Worm (Caenorhabditis elegans): ENCODE measurements around the gene kcc-3.

Gene kcc-3

ce11 chrII:7390335-7390734 is 43.7 kb downstream of the kcc-3 start:
- TF ChIP-seq nhr-23 (tag; optimal IDR thresholded peaks at IDR 0.05): peak; percentile 15
- no peak for TF ChIP-seq fkh-2 (tag; optimal IDR thresholded peaks at IDR 0.05)
- peak; percentile 23 for TF ChIP-seq nhr-25 (tag; optimal IDR thresholded peaks at IDR 0.05)
- peak; percentile 30 for TF ChIP-seq nhr-43 (tag; optimal IDR thresholded peaks at IDR 0.05; ENCODE audit: poor library complexity, severe bottlenecking)

ce11 chrII:7385442-7385841 is 48.6 kb downstream of the kcc-3 start, which contains the start of gene sre-3:
Gene sre-3, plus strand, starts transcription at chrII:7385742.
- TF ChIP-seq nhr-77 (tag; optimal IDR thresholded peaks at IDR 0.05) (no peak), elt-1 (tag; optimal IDR thresholded peaks at IDR 0.05) (no peak), ama-1 (optimal IDR thresholded peaks at IDR 0.05) (no peak)

- TF ChIP-seq fkh-10 (GFP tag; optimal IDR thresholded peaks at IDR 0.05): no peak
- peak; percentile 66 for TF ChIP-seq elt-2 (tag; optimal IDR thresholded peaks at IDR 0.05)
- TF ChIP-seq pha-4 (tag; optimal IDR thresholded peaks at IDR 0.05): peak; percentile 55
Measured at ce11 chrII:7381947-7382346, 52.1 kb downstream of the kcc-3 start.

- no peak for TF ChIP-seq nhr-237 (tag; optimal IDR thresholded peaks at IDR 0.05)
- no peak for TF ChIP-seq hmg-11 (tag; optimal IDR thresholded peaks at IDR 0.05)
- no peak for TF ChIP-seq ama-1 (optimal IDR thresholded peaks at IDR 0.05)
- TF ChIP-seq lin-39 (tag; optimal IDR thresholded peaks at IDR 0.05): no peak
- TF ChIP-seq tbx-2 (tag; optimal IDR thresholded peaks at IDR 0.05): no peak
- no peak for TF ChIP-seq fos-1 (tag; optimal IDR thresholded peaks at IDR 0.05)
- TF ChIP-seq sea-2 (GFP tag; optimal IDR thresholded peaks at IDR 0.05): no peak
- TF ChIP-seq unc-39 (tag; optimal IDR thresholded peaks at IDR 0.05): no peak
- no peak for TF ChIP-seq elt-2 (tag; optimal IDR thresholded peaks at IDR 0.05)
- no peak for TF ChIP-seq pha-4 (tag; optimal IDR thresholded peaks at IDR 0.05)
- no peak for TF ChIP-seq nhr-77 (tag; optimal IDR thresholded peaks at IDR 0.05)
- no peak for TF ChIP-seq aly-2 (tag; optimal IDR thresholded peaks at IDR 0.05)
- TF ChIP-seq nhr-12 (tag; optimal IDR thresholded peaks at IDR 0.05): no peak
- no peak for TF ChIP-seq nhr-67 (tag; optimal IDR thresholded peaks at IDR 0.05)
- no peak for TF ChIP-seq ztf-4 (tag; optimal IDR thresholded peaks at IDR 0.05)
- no peak for TF ChIP-seq mdl-1 (tag; optimal IDR thresholded peaks at IDR 0.05)
- TF ChIP-seq jun-1 (tag; optimal IDR thresholded peaks at IDR 0.05): no peak
- no peak for TF ChIP-seq skn-1 (tag; optimal IDR thresholded peaks at IDR 0.05)
- no peak for TF ChIP-seq nfya-1 (tag; optimal IDR thresholded peaks at IDR 0.05; ENCODE audit: insufficient read depth)
Measured at ce11 chrII:7381142-7381611, 52.9 kb downstream of the kcc-3 start, which contains the start of gene C07D10.5. Gene C07D10.5, plus strand, starts transcription at chrII:7381561.

- TF ChIP-seq fkh-10 (GFP tag; optimal IDR thresholded peaks at IDR 0.05): no peak
- no peak for TF ChIP-seq unc-39 (tag; optimal IDR thresholded peaks at IDR 0.05)
- no peak for TF ChIP-seq jun-1 (tag; optimal IDR thresholded peaks at IDR 0.05)
- TF ChIP-seq ceh-9 (tag; optimal IDR thresholded peaks at IDR 0.05): no peak
- no peak for TF ChIP-seq tbx-2 (tag; optimal IDR thresholded peaks at IDR 0.05)
- no peak for TF ChIP-seq nhr-25 (tag; optimal IDR thresholded peaks at IDR 0.05)
- no peak for TF ChIP-seq unc-62 (GFP tag; optimal IDR thresholded peaks at IDR 0.05)
- no peak for TF ChIP-seq aly-2 (tag; optimal IDR thresholded peaks at IDR 0.05)
- TF ChIP-seq nhr-237 (tag; optimal IDR thresholded peaks at IDR 0.05): no peak
- TF ChIP-seq zag-1 (tag; optimal IDR thresholded peaks at IDR 0.05): no peak
- no peak for TF ChIP-seq fos-1 (tag; optimal IDR thresholded peaks at IDR 0.05)
- TF ChIP-seq nhr-43 (tag; optimal IDR thresholded peaks at IDR 0.05; ENCODE audit: poor library complexity, severe bottlenecking): no peak
- no peak for TF ChIP-seq hmg-11 (tag; optimal IDR thresholded peaks at IDR 0.05)
Measured at ce11 chrII:7379021-7379420, 55.1 kb downstream of the kcc-3 start, which contains the start of gene C07D10.6. Gene C07D10.6, plus strand, starts transcription at chrII:7379321.

Measured in whole organism, L3 larva.